Fruit fly (Drosophila melanogaster): ENCODE data around the gene Bcs1.

DNA sequence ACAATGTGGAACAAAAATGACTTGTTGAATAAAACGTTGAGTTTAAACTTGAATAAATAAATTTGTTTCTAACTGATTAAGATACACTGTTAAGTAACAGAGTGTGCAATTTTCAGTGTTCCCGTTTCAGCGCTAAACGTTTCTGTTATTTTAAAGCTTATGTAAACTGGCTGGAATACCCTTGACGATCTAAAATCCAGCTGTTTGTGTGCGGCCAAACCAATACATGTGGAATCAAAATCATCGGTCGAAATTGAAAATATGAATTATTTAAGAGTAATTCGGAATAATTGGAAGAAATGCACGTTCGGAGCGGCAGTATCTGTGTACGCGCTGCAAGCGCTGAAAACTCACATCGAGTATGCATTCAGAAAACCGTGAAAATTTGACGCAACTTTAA is 47.4 kb downstream of the Bcs1 start, which contains the start of gene Mulk:
- TF ChIP-seq gl (tag; optimal IDR thresholded peaks at IDR 0.05) = no peak
- TF ChIP-seq CG17806 (tag; optimal IDR thresholded peaks at IDR 0.05) = no peak
- TF ChIP-seq Pif1A (GFP tag; optimal IDR thresholded peaks at IDR 0.05) = no peak
- no peak for TF ChIP-seq CG9948 (tag; optimal IDR thresholded peaks at IDR 0.05)
- TF ChIP-seq CG13204 (GFP tag; optimal IDR thresholded peaks at IDR 0.05) = no peak
- no peak for TF ChIP-seq Pif1B (GFP tag; optimal IDR thresholded peaks at IDR 0.05)
- no peak for TF ChIP-seq CG15710 (tag; optimal IDR thresholded peaks at IDR 0.05)
- no peak for TF ChIP-seq CG10348 (GFP tag; IDR thresholded peaks at IDR 0.05)
- no peak for TF ChIP-seq fd96Ca (GFP tag; IDR thresholded peaks at IDR 0.05)
- no peak for TF ChIP-seq Ets98B (GFP tag; IDR thresholded peaks at IDR 0.05)

Measured in whole organism, pupa.